Worm (Caenorhabditis elegans): ENCODE measurements around the gene gon-4.

The gon-4 gene

DNA sequence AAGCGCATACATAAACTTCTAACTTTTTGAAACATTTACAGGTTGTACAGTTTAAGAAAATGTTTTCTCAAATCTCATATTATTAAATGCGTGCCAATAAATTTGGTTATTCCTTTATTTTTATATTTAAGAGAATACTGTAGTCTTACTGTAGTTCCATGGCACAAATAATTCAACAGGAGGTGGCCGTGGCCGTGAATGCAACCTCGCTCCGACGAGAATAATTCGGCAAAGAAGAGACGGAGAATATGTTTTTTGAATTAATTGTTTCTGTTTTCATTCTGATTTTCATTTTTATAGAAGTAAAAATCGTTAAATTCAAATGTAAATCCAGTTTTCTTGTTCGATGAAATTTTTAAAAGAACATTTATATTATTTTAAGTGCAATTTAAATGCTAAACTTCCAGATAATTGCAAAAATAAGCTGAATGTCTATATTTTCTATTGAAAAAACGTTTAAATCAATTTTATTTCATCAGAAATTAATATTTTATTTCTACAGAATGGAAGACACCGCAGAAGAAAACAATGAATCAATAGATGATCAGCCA lies at the start of gene gon-4:
Gene gon-4 (plus strand): TSS at position 501 of the 551 bp plus-strand sequence.
- TF ChIP-seq attf-5 (GFP tag; optimal IDR thresholded peaks at IDR 0.05): peak; percentile 41
- TF ChIP-seq unc-130 (GFP tag; optimal IDR thresholded peaks at IDR 0.05): peak; percentile 18
- TF ChIP-seq ceh-27 (GFP tag; optimal IDR thresholded peaks at IDR 0.05): peak; percentile 16
- no peak for TF ChIP-seq madf-8 (GFP tag; conservative IDR thresholded peaks at IDR 0.05)
- TF ChIP-seq T26A5.8 (tag; optimal IDR thresholded peaks at IDR 0.05): no peak
- TF ChIP-seq mcd-1 (GFP tag; IDR thresholded peaks at IDR 0.05): peak; percentile 42; the same call in 1 of the 2 replicates
- peak; percentile 59 for TF ChIP-seq lsl-1 (GFP tag; optimal IDR thresholded peaks at IDR 0.05)

DNA sequence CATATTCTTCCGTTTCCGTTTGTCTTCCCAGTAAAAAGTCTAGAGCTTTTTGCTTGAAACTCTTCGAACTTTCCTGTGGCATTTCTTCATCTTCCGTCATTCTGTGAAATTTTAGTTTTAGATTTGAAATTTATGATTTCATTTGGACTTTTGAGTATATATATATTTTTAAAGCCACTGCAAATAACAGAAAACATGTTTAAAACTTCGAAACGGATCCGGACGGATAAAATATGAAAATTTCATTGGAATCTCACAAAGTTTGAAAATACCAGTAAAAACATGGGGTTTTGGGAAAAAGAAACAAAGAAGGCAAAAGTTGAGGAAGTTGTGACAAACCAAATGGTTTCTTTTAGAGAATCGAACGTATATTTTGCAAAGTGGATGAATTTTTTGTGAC lies 48.7 kb upstream of the gon-4 start, which contains the start of gene pigs-1:
Gene pigs-1 (minus strand): TSS at position 101 of the 400 bp plus-strand sequence.
- no peak for TF ChIP-seq bed-1 (GFP tag; IDR thresholded peaks at IDR 0.05)
- TF ChIP-seq Y56A3A.18 (GFP tag; IDR thresholded peaks at IDR 0.05): no peak
- no peak for TF ChIP-seq ztf-26 (tag; optimal IDR thresholded peaks at IDR 0.05)
- TF ChIP-seq F37B4.10 (GFP tag; IDR thresholded peaks at IDR 0.05): no peak
- no peak for TF ChIP-seq lsy-27 (tag; optimal IDR thresholded peaks at IDR 0.05; ENCODE audit: borderline replicate concordance, insufficient read depth)
- no peak for TF ChIP-seq lir-1 (GFP tag; conservative IDR thresholded peaks at IDR 0.05)
- no peak for TF ChIP-seq lin-26 (GFP tag; IDR thresholded peaks at IDR 0.05)
- no peak for TF ChIP-seq egl-44 (GFP tag; IDR thresholded peaks at IDR 0.05)

DNA sequence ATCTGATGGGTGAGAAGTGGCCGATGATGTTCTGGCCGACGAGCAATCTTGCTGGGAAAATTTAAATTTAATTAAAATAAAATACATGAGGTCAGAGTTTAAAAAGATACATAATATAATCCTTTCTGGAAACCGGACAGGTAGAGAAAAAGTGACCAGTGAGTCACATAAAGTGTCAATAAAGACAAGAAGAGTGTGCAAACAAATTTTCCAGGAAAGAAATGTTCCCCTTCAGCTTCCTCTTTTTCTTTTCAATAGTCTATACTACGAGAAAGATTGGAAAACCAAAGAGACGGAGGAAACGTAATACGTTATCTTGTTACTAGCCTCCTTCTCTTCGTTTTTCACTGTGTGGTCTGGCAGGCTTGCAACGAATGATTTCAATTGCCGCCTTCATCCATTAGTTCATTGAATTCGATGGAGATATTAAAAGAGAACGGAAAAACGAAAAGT lies 47.0 kb upstream of the gon-4 start, which contains the start of gene tsp-12:
Gene tsp-12 (minus strand): TSS at position 51 of the 453 bp plus-strand sequence.
- TF ChIP-seq repo-1 (tag; optimal IDR thresholded peaks at IDR 0.05) (no peak), ztf-22 (GFP tag; optimal IDR thresholded peaks at IDR 0.05) (no peak), bed-1 (GFP tag; IDR thresholded peaks at IDR 0.05) (no peak), C06A6.2 (GFP tag; conservative IDR thresholded peaks at IDR 0.05) (no peak), lin-54 (GFP tag; optimal IDR thresholded peaks at IDR 0.05) (no peak), ekl-4 (GFP tag; IDR thresholded peaks at IDR 0.05) (no peak), unc-62 (GFP tag; optimal IDR thresholded peaks at IDR 0.05) (no peak), F55B11.4 (tag; optimal IDR thresholded peaks at IDR 0.05; ENCODE audit: borderline replicate concordance, insufficient read depth) (no peak), B0261.1 (tag; optimal IDR thresholded peaks at IDR 0.05) (no peak), egl-18 (GFP tag; IDR thresholded peaks at IDR 0.05) (no peak), mel-28 (tag; optimal IDR thresholded peaks at IDR 0.05; ENCODE audit: borderline replicate concordance) (no peak), unc-130 (GFP tag; optimal IDR thresholded peaks at IDR 0.05) (no peak), ccch-3 (GFP tag; optimal IDR thresholded peaks at IDR 0.05) (no peak)

DNA sequence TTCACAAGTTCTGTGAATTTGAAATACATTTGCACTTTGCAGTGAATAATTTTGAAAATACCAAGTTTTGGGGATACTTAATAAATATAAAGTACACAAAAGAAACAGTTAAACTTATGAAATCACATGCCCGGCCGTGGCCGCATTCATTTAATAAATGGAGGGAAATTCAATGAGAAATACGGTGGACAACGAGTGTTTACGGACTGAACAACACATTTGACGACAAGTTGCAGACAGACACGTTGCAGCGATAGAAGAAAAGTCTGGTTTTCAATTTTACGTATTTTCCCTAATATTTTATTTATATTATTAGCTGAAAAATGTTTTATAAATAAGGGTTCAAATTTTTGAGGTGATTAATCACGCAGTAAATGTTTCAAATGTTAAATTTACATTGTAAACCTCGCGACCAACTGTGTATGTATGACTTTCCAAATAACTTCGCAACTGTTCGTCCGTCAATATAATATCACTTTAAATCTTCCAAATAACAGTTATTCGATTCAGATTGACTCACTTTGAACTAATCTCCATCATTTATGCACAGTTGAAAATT lies 46.1 kb upstream of the gon-4 start, which contains the start of gene copg-1:
Gene copg-1 (plus strand): TSS at position 509 of the 559 bp plus-strand sequence.
- TF ChIP-seq snpc-4 (GFP tag; optimal IDR thresholded peaks at IDR 0.05) (peak; percentile 4), snpc-4 (tag; optimal IDR thresholded peaks at IDR 0.05) (peak in 2 of 4 experiments; percentile 0 to 12), lsl-1 (GFP tag; optimal IDR thresholded peaks at IDR 0.05) (peak; percentile 67), pha-4 (tag; optimal IDR thresholded peaks at IDR 0.05) (peak; percentile 17), madf-6 (GFP tag; IDR thresholded peaks at IDR 0.05) (peak; percentile 58; the same call in 1 of the 2 replicates), aptf-3 (GFP tag; IDR thresholded peaks at IDR 0.05) (no peak), dpl-1 (GFP tag; optimal IDR thresholded peaks at IDR 0.05) (peak; percentile 24), lin-54 (GFP tag; optimal IDR thresholded peaks at IDR 0.05) (peak; percentile 14), unc-62 (GFP tag; optimal IDR thresholded peaks at IDR 0.05) (no peak), cebp-1 (GFP tag; IDR thresholded peaks at IDR 0.05) (no peak), cebp-1 (tag; optimal IDR thresholded peaks at IDR 0.05) (peak; percentile 67), K12H6.12 (tag; optimal IDR thresholded peaks at IDR 0.05) (peak; percentile 22), unc-130 (GFP tag; optimal IDR thresholded peaks at IDR 0.05) (no peak), tbp1 (GFP tag; optimal IDR thresholded peaks at IDR 0.05) (peak; percentile 14), attf-5 (GFP tag; optimal IDR thresholded peaks at IDR 0.05) (peak; percentile 18), efl-1 (GFP tag; optimal IDR thresholded peaks at IDR 0.05) (peak; percentile 56), let-607 (tag; optimal IDR thresholded peaks at IDR 0.05) (peak; percentile 67 to 87), F33H1.4 (GFP tag; IDR thresholded peaks at IDR 0.05) (peak; percentile 46), nhr-27 (tag; optimal IDR thresholded peaks at IDR 0.05) (no peak), dox-1 (GFP tag; IDR thresholded peaks at IDR 0.05) (peak; percentile 51), lag-1 (GFP tag; IDR thresholded peaks at IDR 0.05) (no peak), nhr-80 (tag; optimal IDR thresholded peaks at IDR 0.05) (peak; percentile 2)

Measured in whole organism, young adult.